Worm (Caenorhabditis elegans): Measurements from ENCODE around the gene F52H2.15.

ce11 chrX:2592670-2593280, 27.6 kb downstream of the F52H2.15 start:
- TF ChIP-seq F13H6.1 (tag; optimal IDR thresholded peaks at IDR 0.05), result no peak
- TF ChIP-seq eyg-1 (tag; optimal IDR thresholded peaks at IDR 0.05), result no peak
- no peak for TF ChIP-seq ceh-22 (tag; optimal IDR thresholded peaks at IDR 0.05)
- TF ChIP-seq pros-1 (tag; optimal IDR thresholded peaks at IDR 0.05), result no peak
- no peak for TF ChIP-seq unc-86 (tag; optimal IDR thresholded peaks at IDR 0.05)
- TF ChIP-seq T23F11.4 (GFP tag; optimal IDR thresholded peaks at IDR 0.05), result no peak
- TF ChIP-seq ama-1 (optimal IDR thresholded peaks at IDR 0.05), result no peak
- no peak for TF ChIP-seq ahr-1 (tag; optimal IDR thresholded peaks at IDR 0.05)
